Worm (Caenorhabditis elegans) whole organism, L2 larva: Measurements from ENCODE around the gene R12B2.7.

Source experiments
- aly-2 ChIP-seq: fragments of 150-350 bp; optimal IDR thresholded peaks from 2 replicates; lab custom pipeline; 2014; ENCODE audit warnings: missing biosample characterization, missing genetic modification characterization
- ama-1 ChIP-seq: fragments of 150-350 bp; optimal IDR thresholded peaks from 2 replicates; lab custom pipeline; 2018; ENCODE audit warnings: inconsistent platforms
- lsy-2 ChIP-seq, 2 experiments: fragments of 150-350 bp in 1 of 2; sonication (generic microtip) in 1 of 2; optimal IDR thresholded peaks; 2 replicates each; lab custom pipeline; 2014 to 2017; ENCODE audit warnings: missing biosample characterization in 2 of 2, missing genetic modification characterization in 2 of 2
- mbf-1 ChIP-seq: sonication (generic microtip); optimal IDR thresholded peaks from 2 replicates; lab custom pipeline; 2017; ENCODE audit warnings: missing biosample characterization, missing genetic modification characterization
- nhr-21 ChIP-seq: fragments of 150-350 bp; optimal IDR thresholded peaks from 2 replicates; lab custom pipeline; 2014; ENCODE audit warnings: missing biosample characterization, missing genetic modification characterization
- nhr-237 ChIP-seq: fragments of 150-350 bp; optimal IDR thresholded peaks from 2 replicates; lab custom pipeline; 2014; ENCODE audit warnings: missing biosample characterization, missing genetic modification characterization
- snpc-4 ChIP-seq: fragments of 150-350 bp; optimal IDR thresholded peaks from 2 replicates; lab custom pipeline; 2014; ENCODE audit warnings: missing biosample characterization, missing genetic modification characterization

ce11 chrIII:5855637-5856179 lies 40.9 kb downstream of the R12B2.7 start, which contains the start of the genes cct-6 and alh-9:
- TF ChIP-seq snpc-4 (tag; lab: Kevin White, UChicago) (peak; percentile 37), aly-2 (tag; lab: Kevin White, UChicago) (no peak), lsy-2 (tag; optimal IDR thresholded peaks at IDR 0.05; lab: Kevin White, UChicago) (peak; percentile 61 to 92), nhr-21 (tag; lab: Kevin White, UChicago) (peak; percentile 54), mbf-1 (tag; lab: Kevin White, UChicago) (no peak), ama-1 (lab: Kevin White, UChicago) (peak; percentile 44), nhr-237 (tag; lab: Kevin White, UChicago) (no peak)
